Worm (Caenorhabditis elegans): ENCODE measurements around the gene F54H12.4.
A peak's percentile ranks its signal among the peaks of the same experiment; 100 is the strongest.

Gene F54H12.4

ce11 chrIII:7953208-7953607 is 9.3 kb downstream of the F54H12.4 start, which contains the start of gene let-754:
Gene let-754, minus strand, starts transcription at chrIII:7953308.
- TF ChIP-seq skn-1 (tag; optimal IDR thresholded peaks at IDR 0.05) = no peak
- TF ChIP-seq lin-15B (tag; optimal IDR thresholded peaks at IDR 0.05) = no peak
- TF ChIP-seq elt-2 (tag; optimal IDR thresholded peaks at IDR 0.05) = no peak
- TF ChIP-seq fos-1 (tag; optimal IDR thresholded peaks at IDR 0.05) = no peak
- no peak for TF ChIP-seq zag-1 (tag; optimal IDR thresholded peaks at IDR 0.05)

- TF ChIP-seq lin-39 (tag; optimal IDR thresholded peaks at IDR 0.05) = no peak
- TF ChIP-seq ZK546.5 (tag; optimal IDR thresholded peaks at IDR 0.05) = no peak
- peak; percentile 21 for TF ChIP-seq egl-5 (tag; optimal IDR thresholded peaks at IDR 0.05)
- TF ChIP-seq ceh-9 (tag; optimal IDR thresholded peaks at IDR 0.05) = no peak
- TF ChIP-seq nhr-23 (tag; optimal IDR thresholded peaks at IDR 0.05) = no peak
- no peak for TF ChIP-seq elt-3 (tag; optimal IDR thresholded peaks at IDR 0.05)
- TF ChIP-seq elt-2 (tag; optimal IDR thresholded peaks at IDR 0.05) = no peak
- TF ChIP-seq ztf-4 (tag; optimal IDR thresholded peaks at IDR 0.05) = no peak
- no peak for TF ChIP-seq sea-2 (GFP tag; optimal IDR thresholded peaks at IDR 0.05)
- no peak for TF ChIP-seq skn-1 (tag; optimal IDR thresholded peaks at IDR 0.05)
- peak; percentile 19 for TF ChIP-seq hmg-11 (tag; optimal IDR thresholded peaks at IDR 0.05)
- TF ChIP-seq tbx-2 (tag; optimal IDR thresholded peaks at IDR 0.05) = no peak
- no peak for TF ChIP-seq nhr-11 (tag; optimal IDR thresholded peaks at IDR 0.05)
- TF ChIP-seq mml-1 (tag; optimal IDR thresholded peaks at IDR 0.05) = no peak
- no peak for TF ChIP-seq mdl-1 (tag; optimal IDR thresholded peaks at IDR 0.05)
- peak; percentile 68 for TF ChIP-seq nfya-1 (tag; optimal IDR thresholded peaks at IDR 0.05; ENCODE audit: insufficient read depth)
- TF ChIP-seq nhr-67 (tag; optimal IDR thresholded peaks at IDR 0.05) = no peak
- no peak for TF ChIP-seq unc-62 (GFP tag; optimal IDR thresholded peaks at IDR 0.05)
- no peak for TF ChIP-seq ceh-28 (tag; optimal IDR thresholded peaks at IDR 0.05)
- no peak for TF ChIP-seq eor-1 (tag; optimal IDR thresholded peaks at IDR 0.05)
- TF ChIP-seq R02D3.7 (tag; optimal IDR thresholded peaks at IDR 0.05) = no peak
- no peak for TF ChIP-seq ceh-16 (tag; optimal IDR thresholded peaks at IDR 0.05)
- TF ChIP-seq nhr-28 (tag; optimal IDR thresholded peaks at IDR 0.05) = no peak
- no peak for TF ChIP-seq nhr-43 (tag; optimal IDR thresholded peaks at IDR 0.05; ENCODE audit: poor library complexity, severe bottlenecking)
- no peak for TF ChIP-seq ama-1 (optimal IDR thresholded peaks at IDR 0.05)
- TF ChIP-seq egl-27 (tag; optimal IDR thresholded peaks at IDR 0.05) = no peak
- TF ChIP-seq ztf-11 (tag; optimal IDR thresholded peaks at IDR 0.05) = no peak
- TF ChIP-seq pha-4 (tag; optimal IDR thresholded peaks at IDR 0.05) = peak; percentile 32
- peak; percentile 70 for TF ChIP-seq lin-15B (tag; optimal IDR thresholded peaks at IDR 0.05)
- TF ChIP-seq daf-12 (tag; optimal IDR thresholded peaks at IDR 0.05) = no peak
- TF ChIP-seq zag-1 (tag; optimal IDR thresholded peaks at IDR 0.05) = no peak
- TF ChIP-seq ceh-82 (tag; optimal IDR thresholded peaks at IDR 0.05) = no peak
These were observed 10.3 kb downstream of the F54H12.4 start, which contains the start of gene C29E4.15 for ce11 chrIII:7952077-7952765. Gene C29E4.15, plus strand, starts transcription at chrIII:7952623.

ce11 chrIII:7950447-7950846 is 12.1 kb downstream of the F54H12.4 start:
- TF ChIP-seq mml-1 (tag; optimal IDR thresholded peaks at IDR 0.05) (no peak), nhr-76 (tag; optimal IDR thresholded peaks at IDR 0.05) (no peak), nhr-25 (tag; optimal IDR thresholded peaks at IDR 0.05) (no peak), tbx-2 (tag; optimal IDR thresholded peaks at IDR 0.05) (peak; percentile 35), nhr-43 (tag; optimal IDR thresholded peaks at IDR 0.05; ENCODE audit: poor library complexity, severe bottlenecking) (peak; percentile 91), egl-5 (tag; optimal IDR thresholded peaks at IDR 0.05) (no peak)

- TF ChIP-seq zag-1 (tag; optimal IDR thresholded peaks at IDR 0.05) (no peak), nhr-43 (tag; optimal IDR thresholded peaks at IDR 0.05; ENCODE audit: poor library complexity, severe bottlenecking) (peak; percentile 61), nhr-25 (tag; optimal IDR thresholded peaks at IDR 0.05) (peak; percentile 55)
These were observed 13.7 kb downstream of the F54H12.4 start, which contains the start of gene col-90 for ce11 chrIII:7948802-7949201. Gene col-90, plus strand, starts transcription at chrIII:7948838.
